Fruit fly (Drosophila melanogaster): ENCODE measurements around the gene Gld.

dm6 chr3R:7208331-7208730 lies 57.2 kb downstream of the Gld start, which contains the start of gene CG1288:
- no peak for TF ChIP-seq CG14711 (tag; optimal IDR thresholded peaks at IDR 0.05)
- no peak for TF ChIP-seq cic (GFP tag; optimal IDR thresholded peaks at IDR 0.05)
- no peak for TF ChIP-seq toe (GFP tag; optimal IDR thresholded peaks at IDR 0.05)
- no peak for TF ChIP-seq tj (GFP tag; optimal IDR thresholded peaks at IDR 0.05)
- TF ChIP-seq CG7045 (GFP tag; optimal IDR thresholded peaks at IDR 0.05), result no peak
- TF ChIP-seq CG11617 (GFP tag; optimal IDR thresholded peaks at IDR 0.05), result no peak
- TF ChIP-seq Hr96 (GFP tag; optimal IDR thresholded peaks at IDR 0.05), result no peak
- TF ChIP-seq kay (GFP tag; ENCODE audit: borderline replicate concordance), result no peak
- no peak for TF ChIP-seq CG7101 (tag; optimal IDR thresholded peaks at IDR 0.05)
- no peak for TF ChIP-seq Clk (GFP tag; optimal IDR thresholded peaks at IDR 0.05)
- no peak for TF ChIP-seq CG33017 (tag; optimal IDR thresholded peaks at IDR 0.05)
- TF ChIP-seq Crg-1 (GFP tag; optimal IDR thresholded peaks at IDR 0.05), result no peak
- TF ChIP-seq CG5204 (GFP tag; optimal IDR thresholded peaks at IDR 0.05), result no peak
- no peak for TF ChIP-seq ovo (GFP tag; optimal IDR thresholded peaks at IDR 0.05)
